Worm (Caenorhabditis elegans): Measurements from ENCODE around the gene M60.6.

Gene M60.6

ce11 chrX:8230579-8230978 lies 21.7 kb downstream of the M60.6 start:
- no peak for TF ChIP-seq Y55F3AM.14 (GFP tag; optimal IDR thresholded peaks at IDR 0.05)
- TF ChIP-seq ztf-1 (GFP tag; conservative IDR thresholded peaks at IDR 0.05) = no peak
- no peak for TF ChIP-seq nhr-11 (tag; optimal IDR thresholded peaks at IDR 0.05)

ce11 chrX:8229221-8229620 lies 23.0 kb downstream of the M60.6 start:
- TF ChIP-seq lin-39 (tag; optimal IDR thresholded peaks at IDR 0.05) = no peak

DNA sequence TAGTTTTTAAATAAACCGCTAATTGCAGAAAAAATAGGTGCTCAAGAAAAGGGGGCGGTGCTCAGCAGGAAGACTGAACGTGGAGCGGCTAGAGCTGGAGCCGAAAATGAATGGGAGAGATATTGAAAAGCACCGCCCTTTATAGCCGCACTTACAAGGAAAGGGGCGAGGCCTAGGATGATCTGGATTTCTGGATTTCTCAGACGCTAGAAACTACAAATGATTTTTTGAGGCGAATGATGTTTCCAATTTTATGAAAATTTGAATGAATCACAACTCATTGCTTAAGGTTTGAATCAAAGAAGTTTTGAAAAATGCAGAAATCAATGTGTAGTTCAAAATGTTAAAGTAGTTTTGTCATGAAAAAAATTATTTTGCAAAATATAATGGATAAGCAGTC lies 27.3 kb downstream of the M60.6 start, which contains the start of gene K02A6.2:
K02A6.2 (minus strand) TSS at position 101 of the 400 bp plus-strand sequence.
- TF ChIP-seq nhr-237 (tag; optimal IDR thresholded peaks at IDR 0.05) = no peak
- no peak for TF ChIP-seq F13H6.1 (tag; optimal IDR thresholded peaks at IDR 0.05)
- no peak for TF ChIP-seq lsy-2 (tag; optimal IDR thresholded peaks at IDR 0.05)
- TF ChIP-seq ztf-1 (GFP tag; conservative IDR thresholded peaks at IDR 0.05) = no peak
- no peak for TF ChIP-seq gmeb-1 (tag; optimal IDR thresholded peaks at IDR 0.05)
- no peak for TF ChIP-seq lin-11 (tag; optimal IDR thresholded peaks at IDR 0.05)
- no peak for TF ChIP-seq nhr-129 (tag; optimal IDR thresholded peaks at IDR 0.05)
- TF ChIP-seq elt-1 (tag; optimal IDR thresholded peaks at IDR 0.05) = no peak
- no peak for TF ChIP-seq unc-62 (GFP tag; optimal IDR thresholded peaks at IDR 0.05)
- no peak for TF ChIP-seq nhr-6 (tag; optimal IDR thresholded peaks at IDR 0.05)
- no peak for TF ChIP-seq zag-1 (tag; optimal IDR thresholded peaks at IDR 0.05)
- no peak for TF ChIP-seq fos-1 (tag; optimal IDR thresholded peaks at IDR 0.05)
- TF ChIP-seq sem-4 (tag; optimal IDR thresholded peaks at IDR 0.05) = no peak
- no peak for TF ChIP-seq nhr-11 (tag; optimal IDR thresholded peaks at IDR 0.05)
- no peak for TF ChIP-seq nhr-10 (tag; optimal IDR thresholded peaks at IDR 0.05)
- TF ChIP-seq unc-39 (tag; optimal IDR thresholded peaks at IDR 0.05) = no peak
- TF ChIP-seq nhr-12 (tag; optimal IDR thresholded peaks at IDR 0.05) = no peak

DNA sequence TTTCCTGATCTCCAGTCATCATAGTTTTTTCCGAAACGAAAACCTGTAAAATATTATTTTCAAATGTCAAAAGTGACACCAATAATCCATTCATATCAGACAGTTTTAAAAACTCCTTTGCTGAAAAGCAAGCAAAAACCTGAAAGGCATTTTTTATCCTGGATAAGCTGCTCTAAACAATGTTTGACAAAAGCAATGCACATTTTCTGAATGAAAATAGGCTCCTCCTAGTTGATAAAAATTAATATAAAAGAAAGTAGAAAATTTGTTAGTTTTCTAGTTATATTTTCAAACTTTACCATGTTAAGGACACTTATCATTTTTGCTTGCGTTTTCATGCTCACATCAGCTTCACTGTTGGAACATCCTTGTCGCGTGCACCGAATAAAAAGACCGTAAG lies 32.8 kb downstream of the M60.6 start, which contains the start of gene K02A6.1:
K02A6.1 (plus strand) TSS at position 301 of the 400 bp plus-strand sequence.
- no peak for TF ChIP-seq nhr-25 (tag; optimal IDR thresholded peaks at IDR 0.05)
- TF ChIP-seq nhr-10 (tag; optimal IDR thresholded peaks at IDR 0.05) = no peak
- TF ChIP-seq egl-27 (tag; optimal IDR thresholded peaks at IDR 0.05) = no peak
- no peak for TF ChIP-seq ZK546.5 (tag; optimal IDR thresholded peaks at IDR 0.05)
- no peak for TF ChIP-seq nhr-129 (tag; optimal IDR thresholded peaks at IDR 0.05)
- no peak for TF ChIP-seq peb-1 (tag; optimal IDR thresholded peaks at IDR 0.05)
- TF ChIP-seq skn-1 (tag; optimal IDR thresholded peaks at IDR 0.05) = no peak
- no peak for TF ChIP-seq lin-39 (tag; optimal IDR thresholded peaks at IDR 0.05)
- no peak for TF ChIP-seq mdl-1 (tag; optimal IDR thresholded peaks at IDR 0.05)
- no peak for TF ChIP-seq nhr-23 (tag; optimal IDR thresholded peaks at IDR 0.05)

DNA sequence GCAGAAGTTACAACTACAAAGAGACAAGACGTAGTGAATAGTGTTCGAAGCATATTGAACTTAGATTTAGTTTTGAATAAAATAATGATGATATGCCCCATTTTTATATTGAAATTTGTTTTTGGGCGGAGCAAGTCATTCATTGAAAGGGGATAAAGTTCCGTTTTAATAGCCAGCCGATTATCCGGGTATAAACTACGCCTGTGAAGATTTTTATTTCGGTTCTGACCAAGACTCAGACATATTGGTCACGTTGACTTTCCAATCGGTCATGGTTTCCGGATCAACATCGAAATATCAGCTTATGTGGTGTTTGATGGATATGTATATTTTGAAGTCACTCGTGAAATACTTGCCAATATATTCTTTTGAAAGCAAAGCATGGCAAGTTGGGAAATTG lies 33.6 kb downstream of the M60.6 start, which contains the start of gene K02A6.4:
K02A6.4 (minus strand) TSS at position 101 of the 400 bp plus-strand sequence.
- TF ChIP-seq unc-39 (tag; optimal IDR thresholded peaks at IDR 0.05) (no peak), ceh-16 (tag; optimal IDR thresholded peaks at IDR 0.05) (no peak), lin-39 (tag; optimal IDR thresholded peaks at IDR 0.05) (no peak), lsy-2 (tag; optimal IDR thresholded peaks at IDR 0.05) (no peak), lin-13 (GFP tag; optimal IDR thresholded peaks at IDR 0.05) (no peak), nhr-77 (tag; optimal IDR thresholded peaks at IDR 0.05) (no peak), ztf-1 (GFP tag; conservative IDR thresholded peaks at IDR 0.05) (no peak), nhr-11 (tag; optimal IDR thresholded peaks at IDR 0.05) (no peak), ZK546.5 (tag; optimal IDR thresholded peaks at IDR 0.05) (no peak), R02D3.7 (tag; optimal IDR thresholded peaks at IDR 0.05) (no peak), nhr-21 (tag; optimal IDR thresholded peaks at IDR 0.05) (no peak), elt-3 (tag; optimal IDR thresholded peaks at IDR 0.05) (no peak), aly-2 (tag; optimal IDR thresholded peaks at IDR 0.05) (no peak), unc-55 (GFP tag; optimal IDR thresholded peaks at IDR 0.05) (no peak), blmp-1 (tag; optimal IDR thresholded peaks at IDR 0.05; ENCODE audit: insufficient read depth) (no peak), nhr-237 (tag; optimal IDR thresholded peaks at IDR 0.05) (no peak), dmd-4 (tag; optimal IDR thresholded peaks at IDR 0.05) (no peak)

Measured in whole organism, L2 larva.